Fruit fly (Drosophila melanogaster) whole organism, prepupa: ENCODE data around the gene shd.

Experiments
- CG10631 ChIP-seq: fragments of 200-800 bp; sonication (Bioruptor generic); optimal IDR thresholded peaks from 2 replicates; lab custom pipeline; 2016; ENCODE audit warnings: missing biosample characterization, missing genetic modification characterization
- CG10669 ChIP-seq: fragments of 200-800 bp; sonication (Bioruptor generic); optimal IDR thresholded peaks from 3 replicates; lab custom pipeline; 2018; ENCODE audit warnings: missing biosample characterization, mild to moderate bottlenecking, missing genetic modification characterization, moderate library complexity
- CG11294 ChIP-seq: fragments of 200-800 bp; sonication (Bioruptor generic); IDR thresholded peaks from 2 replicates; pipeline ENCODE4 v1.3.6; 2022; ENCODE audit warnings: missing biosample characterization, missing genetic modification characterization
- CG16779 ChIP-seq: fragments of 200-800 bp; sonication (Bioruptor generic); optimal IDR thresholded peaks from 3 replicates; lab custom pipeline; 2017; ENCODE audit warnings: missing biosample characterization, mild to moderate bottlenecking, missing genetic modification characterization
- CG3032 ChIP-seq: fragments of 200-800 bp; optimal IDR thresholded peaks from 2 replicates; lab custom pipeline; 2019; ENCODE audit warnings: missing biosample characterization, mild to moderate bottlenecking, missing genetic modification characterization, moderate library complexity
- CG31627 ChIP-seq: fragments of 200-800 bp; sonication (Bioruptor generic); optimal IDR thresholded peaks from 3 replicates; lab custom pipeline; 2016; ENCODE audit warnings: missing biosample characterization, missing genetic modification characterization
- CG32006 ChIP-seq: fragments of 200-800 bp; sonication (Bioruptor generic); optimal IDR thresholded peaks from 3 replicates; lab custom pipeline; 2017; ENCODE audit warnings: missing biosample characterization, mild to moderate bottlenecking, missing genetic modification characterization
- CG34406 ChIP-seq: fragments of 200-800 bp; sonication (Bioruptor generic); optimal IDR thresholded peaks from 3 replicates; lab custom pipeline; 2016; ENCODE audit warnings: missing biosample characterization, missing genetic modification characterization
- CG3919 ChIP-seq: fragments of 200-800 bp; sonication (Bioruptor generic); optimal IDR thresholded peaks from 3 replicates; lab custom pipeline; 2016; ENCODE audit warnings: missing biosample characterization, missing genetic modification characterization
- CG6163 ChIP-seq: fragments of 200-800 bp; sonication (Bioruptor generic); IDR thresholded peaks from 3 replicates; pipeline ENCODE4 v1.3.6; 2022; ENCODE audit warnings: missing biosample characterization, missing genetic modification characterization
- CG6276 ChIP-seq: fragments of 200-800 bp; sonication (Bioruptor generic); optimal IDR thresholded peaks from 2 replicates; lab custom pipeline; 2017; ENCODE audit warnings: missing biosample characterization, mild to moderate bottlenecking, missing genetic modification characterization
- CG6792 ChIP-seq: fragments of 200-800 bp; sonication (Bioruptor generic); optimal IDR thresholded peaks from 3 replicates; lab custom pipeline; 2016; ENCODE audit warnings: missing biosample characterization, missing genetic modification characterization
- CG6808 ChIP-seq: fragments of 200-800 bp; sonication (Bioruptor generic); optimal IDR thresholded peaks from 3 replicates; lab custom pipeline; 2017; ENCODE audit warnings: missing biosample characterization, missing genetic modification characterization, mild to moderate bottlenecking, moderate library complexity, missing genetic modification reagents
- CG6854 ChIP-seq: fragments of 200-800 bp; sonication (Bioruptor generic); optimal IDR thresholded peaks from 2 replicates; lab custom pipeline; 2017; ENCODE audit warnings: missing biosample characterization, mild to moderate bottlenecking, missing genetic modification characterization
- CG7368 ChIP-seq: fragments of 200-800 bp; sonication (Bioruptor generic); optimal IDR thresholded peaks from 3 replicates; lab custom pipeline; 2016; ENCODE audit warnings: missing biosample characterization, missing genetic modification characterization
- CG8319 ChIP-seq: fragments of 200-800 bp; sonication (Bioruptor generic); optimal IDR thresholded peaks from 3 replicates; lab custom pipeline; 2016; ENCODE audit warnings: missing biosample characterization, missing genetic modification characterization
- CG9139 ChIP-seq: fragments of 200-800 bp; sonication (Bioruptor generic); optimal IDR thresholded peaks from 3 replicates; lab custom pipeline; 2017; ENCODE audit warnings: missing biosample characterization, mild to moderate bottlenecking, missing genetic modification characterization
- Eip78C ChIP-seq: fragments of 200-800 bp; sonication (Bioruptor generic); peaks from one replicate; lab custom pipeline; 2016; ENCODE audit warnings: missing biosample characterization, missing genetic modification characterization
- Eip93F ChIP-seq: fragments of 200-800 bp; sonication (Bioruptor generic); optimal IDR thresholded peaks from 2 replicates; lab custom pipeline; 2016; ENCODE audit warnings: missing biosample characterization, mild to moderate bottlenecking, missing genetic modification characterization
- Gug ChIP-seq: fragments of 200-800 bp; sonication (Bioruptor generic); IDR thresholded peaks from 2 replicates; pipeline ENCODE4 v1.3.6; 2022; ENCODE audit warnings: missing biosample characterization, missing genetic modification characterization
- Hr38 ChIP-seq: sonication (Bioruptor generic); optimal IDR thresholded peaks from 2 replicates; lab custom pipeline; 2016; ENCODE audit warnings: missing biosample characterization, missing genetic modification characterization
- Hr4 ChIP-seq: fragments of 200-800 bp; sonication (Bioruptor generic); optimal IDR thresholded peaks from 3 replicates; lab custom pipeline; 2016; ENCODE audit warnings: missing biosample characterization, missing genetic modification characterization
- Met ChIP-seq: fragments of 200-800 bp; sonication (Bioruptor generic); optimal IDR thresholded peaks from 3 replicates; lab custom pipeline; 2016; ENCODE audit warnings: missing biosample characterization, missing genetic modification characterization
- OdsH ChIP-seq: fragments of 200-800 bp; sonication (Bioruptor generic); optimal IDR thresholded peaks from 3 replicates; lab custom pipeline; 2016; ENCODE audit warnings: missing biosample characterization, missing genetic modification characterization
- Sox102F ChIP-seq: fragments of 200-800 bp; sonication (Bioruptor generic); optimal IDR thresholded peaks from 2 replicates; lab custom pipeline; 2016; ENCODE audit warnings: missing biosample characterization, mild to moderate bottlenecking, missing genetic modification characterization
- Sox14 ChIP-seq: fragments of 200-800 bp; sonication (Bioruptor generic); optimal IDR thresholded peaks from 3 replicates; lab custom pipeline; 2016; ENCODE audit warnings: missing biosample characterization, missing genetic modification characterization
- Sox15 ChIP-seq: fragments of 200-800 bp; sonication (Bioruptor generic); optimal IDR thresholded peaks from 3 replicates; lab custom pipeline; 2016; ENCODE audit warnings: missing biosample characterization, missing genetic modification characterization
- achi ChIP-seq: fragments of 200-800 bp; sonication (Bioruptor generic); optimal IDR thresholded peaks from 3 replicates; lab custom pipeline; 2016; ENCODE audit warnings: missing biosample characterization, missing genetic modification characterization
- acj6 ChIP-seq: fragments of 200-800 bp; sonication (Bioruptor generic); optimal IDR thresholded peaks from 3 replicates; lab custom pipeline; 2016; ENCODE audit warnings: missing biosample characterization, missing genetic modification characterization
- cyc ChIP-seq: fragments of 200-800 bp; sonication (Bioruptor generic); optimal IDR thresholded peaks from 3 replicates; lab custom pipeline; 2016; ENCODE audit warnings: missing biosample characterization, missing genetic modification characterization
- dac ChIP-seq: fragments of 200-800 bp; sonication (Bioruptor generic); optimal IDR thresholded peaks from 2 replicates; lab custom pipeline; 2017; ENCODE audit warnings: missing biosample characterization, mild to moderate bottlenecking, missing genetic modification characterization
- dsx ChIP-seq: fragments of 200-800 bp; optimal IDR thresholded peaks from 3 replicates; lab custom pipeline; 2019; ENCODE audit warnings: missing biosample characterization, mild to moderate bottlenecking, missing genetic modification characterization, moderate library complexity; ENCODE audit not compliant: poor library complexity, severe bottlenecking
- fd59A ChIP-seq: fragments of 200-800 bp; sonication (Bioruptor generic); optimal IDR thresholded peaks from 2 replicates; lab custom pipeline; 2017; ENCODE audit warnings: missing biosample characterization, mild to moderate bottlenecking, missing genetic modification characterization, missing genetic modification reagents
- fd85E ChIP-seq: fragments of 200-800 bp; sonication (Bioruptor generic); optimal IDR thresholded peaks from 3 replicates; lab custom pipeline; 2016; ENCODE audit warnings: missing biosample characterization, missing genetic modification characterization
- fkh ChIP-seq: fragments of 200-800 bp; sonication (Bioruptor generic); optimal IDR thresholded peaks from 3 replicates; lab custom pipeline; 2017; ENCODE audit warnings: missing biosample characterization, mild to moderate bottlenecking, missing genetic modification characterization, moderate library complexity
- lz ChIP-seq: fragments of 200-800 bp; sonication (Bioruptor generic); optimal IDR thresholded peaks from 3 replicates; lab custom pipeline; 2016; ENCODE audit warnings: missing biosample characterization, missing genetic modification characterization
- net ChIP-seq: fragments of 200-800 bp; sonication (Bioruptor generic); optimal IDR thresholded peaks from 3 replicates; lab custom pipeline; 2016; ENCODE audit warnings: missing biosample characterization, missing genetic modification characterization
- pdm3 ChIP-seq: fragments of 200-800 bp; sonication (Bioruptor generic); optimal IDR thresholded peaks from 3 replicates; lab custom pipeline; 2016; ENCODE audit warnings: missing biosample characterization, missing genetic modification characterization
- ss ChIP-seq, 2 experiments: fragments of 200-800 bp; sonication (Bioruptor generic); optimal IDR thresholded peaks; 2 replicates in 1 of 2; 3 replicates in 1 of 2; lab custom pipeline; 2017 to 2018; ENCODE audit warnings: mild to moderate bottlenecking in 2 of 2, missing biosample characterization in 2 of 2, missing genetic modification characterization in 2 of 2, moderate library complexity in 1 of 2
- svp ChIP-seq: fragments of 200-800 bp; sonication (Bioruptor generic); peaks from one replicate; lab custom pipeline; 2016; ENCODE audit warnings: missing biosample characterization, missing genetic modification characterization
- topi ChIP-seq: fragments of 200-800 bp; sonication (Bioruptor generic); optimal IDR thresholded peaks from 3 replicates; lab custom pipeline; 2016; ENCODE audit warnings: missing biosample characterization, missing genetic modification characterization
- vri ChIP-seq: fragments of 200-800 bp; sonication (Bioruptor generic); optimal IDR thresholded peaks from 3 replicates; lab custom pipeline; 2016; ENCODE audit warnings: missing biosample characterization, mild to moderate bottlenecking, missing genetic modification characterization

Gene shd

dm6 chr3L:14631964-14632758, 17.9 kb downstream of the shd start, which contains the start of the genes RecQ5 and dlp (continued):
- TF ChIP-seq CG8319 (GFP tag; lab: Kevin White, UChicago) (peak; percentile 56), dsx (GFP tag; lab: Kevin White, UChicago) (peak; percentile 51), acj6 (GFP tag; lab: Kevin White, UChicago) (peak; percentile 81), Eip93F (GFP tag; lab: Kevin White, UChicago) (peak; percentile 71), CG32006 (GFP tag; lab: Kevin White, UChicago) (peak; percentile 76), lz (peak; percentile 79), CG7368 (GFP tag; lab: Kevin White, UChicago) (peak; percentile 78), Sox15 (peak; percentile 69), CG6854 (GFP tag; lab: Kevin White, UChicago) (peak; percentile 30), fkh (GFP tag; lab: Kevin White, UChicago) (peak; percentile 58), CG6792 (peak; percentile 67), CG3919 (peak; percentile 86), Sox14 (GFP tag; lab: Kevin White, UChicago) (peak; percentile 43), cyc (GFP tag; lab: Kevin White, UChicago) (peak; percentile 66), Hr38 (GFP tag; lab: Kevin White, UChicago) (no peak), CG31627 (GFP tag; lab: Kevin White, UChicago) (peak; percentile 66), CG16779 (tag; lab: Kevin White, UChicago) (peak; percentile 32), achi (GFP tag; lab: Kevin White, UChicago) (peak; percentile 79), pdm3 (GFP tag; lab: Kevin White, UChicago) (peak; percentile 78), fd59A (GFP tag; lab: Kevin White, UChicago) (peak; percentile 24), Hr4 (peak; percentile 72)

dm6 chr3L:14632908-14633307, 18.6 kb downstream of the shd start:
- TF ChIP-seq OdsH, result no peak
- no peak for TF ChIP-seq CG3032 (tag; lab: Kevin White, UChicago)
- no peak for TF ChIP-seq Sox15
- TF ChIP-seq CG9139 (GFP tag; lab: Kevin White, UChicago), result no peak
- TF ChIP-seq Sox102F (GFP tag; lab: Kevin White, UChicago), result no peak
- no peak for TF ChIP-seq acj6 (GFP tag; lab: Kevin White, UChicago)
- TF ChIP-seq CG10631 (GFP tag; lab: Kevin White, UChicago), result no peak
- TF ChIP-seq cyc (GFP tag; lab: Kevin White, UChicago), result no peak
- no peak for TF ChIP-seq CG6854 (GFP tag; lab: Kevin White, UChicago)
- TF ChIP-seq Met (GFP tag; lab: Kevin White, UChicago), result no peak
- no peak for TF ChIP-seq dac (GFP tag; lab: Kevin White, UChicago)
- TF ChIP-seq CG6808 (GFP tag; lab: Kevin White, UChicago), result no peak
- no peak for TF ChIP-seq CG11294 (GFP tag; lab: Robert Waterston, UW)
- TF ChIP-seq CG6163 (GFP tag; lab: Robert Waterston, UW), result no peak
- TF ChIP-seq net (GFP tag; lab: Kevin White, UChicago), result no peak
- no peak for TF ChIP-seq ss (GFP tag; optimal IDR thresholded peaks at IDR 0.05; lab: Kevin White, UChicago)

- TF ChIP-seq CG6276 (GFP tag; lab: Kevin White, UChicago) (peak; percentile 77), Gug (GFP tag; lab: Robert Waterston, UW) (peak; percentile 81), Sox15 (peak; percentile 72), achi (GFP tag; lab: Kevin White, UChicago) (peak; percentile 91), topi (GFP tag; lab: Kevin White, UChicago) (peak; percentile 92), Hr38 (GFP tag; lab: Kevin White, UChicago) (no peak), CG34406 (GFP tag; lab: Kevin White, UChicago) (peak; percentile 84), Eip78C (peak; percentile 98), pdm3 (GFP tag; lab: Kevin White, UChicago) (peak; percentile 93), CG10669 (GFP tag; lab: Kevin White, UChicago) (peak; percentile 94), acj6 (GFP tag; lab: Kevin White, UChicago) (peak; percentile 90), CG3919 (peak; percentile 95), fd85E (GFP tag; lab: Kevin White, UChicago) (peak; percentile 88), CG6854 (GFP tag; lab: Kevin White, UChicago) (peak; percentile 58), lz (peak; percentile 90), svp (peak; percentile 91), CG6808 (GFP tag; lab: Kevin White, UChicago) (peak; percentile 94), fkh (GFP tag; lab: Kevin White, UChicago) (no peak), OdsH (peak; percentile 88), CG31627 (GFP tag; lab: Kevin White, UChicago) (peak; percentile 85), dsx (GFP tag; lab: Kevin White, UChicago) (peak; percentile 94), vri (GFP tag; lab: Kevin White, UChicago) (peak; percentile 74)
These were observed 19.9 kb downstream of the shd start for dm6 chr3L:14634019-14634772.
